Worm (Caenorhabditis elegans): ENCODE measurements around the gene C44B11.1.

- TF ChIP-seq T23F11.4 (GFP tag; optimal IDR thresholded peaks at IDR 0.05) (no peak), ama-1 (optimal IDR thresholded peaks at IDR 0.05) (no peak), elt-4 (tag; optimal IDR thresholded peaks at IDR 0.05) (no peak), C08G9.2 (tag; optimal IDR thresholded peaks at IDR 0.05) (no peak), odd-2 (tag; optimal IDR thresholded peaks at IDR 0.05) (no peak), pha-4 (tag; optimal IDR thresholded peaks at IDR 0.05) (no peak), unc-86 (tag; optimal IDR thresholded peaks at IDR 0.05) (no peak)
Observed at ce11 chrIII:3112616-3113015, 42.5 kb upstream of the C44B11.1 start.
